Worm (Caenorhabditis elegans) whole organism, late embryonic: ENCODE data around the gene F49C12.6.
A peak's percentile ranks its signal among the peaks of the same experiment; 100 is the strongest.

Experiments used
- C08G9.2 ChIP-seq: sonication (generic microtip); optimal IDR thresholded peaks from 2 replicates; lab custom pipeline; 2016; ENCODE audit warnings: mild to moderate bottlenecking, missing genetic modification characterization, moderate library complexity, missing compliant biosample characterization
- F13H6.1 ChIP-seq: sonication (generic microtip); optimal IDR thresholded peaks from 2 replicates; lab custom pipeline; 2016; ENCODE audit warnings: missing genetic modification characterization, missing compliant biosample characterization
- K09A11.1 ChIP-seq: sonication (generic microtip); optimal IDR thresholded peaks from 2 replicates; lab custom pipeline; 2017; ENCODE audit warnings: antibody characterized with exemption, mild to moderate bottlenecking, missing genetic modification characterization, missing compliant biosample characterization; ENCODE audit not compliant: insufficient read depth
- ama-1 ChIP-seq: fragments of 150-350 bp; optimal IDR thresholded peaks from 2 replicates; lab custom pipeline; 2014
- ceh-30 ChIP-seq: fragments of 150-350 bp; optimal IDR thresholded peaks from 2 replicates; lab custom pipeline; 2014; ENCODE audit warnings: missing biosample characterization, missing genetic modification characterization
- eyg-1 ChIP-seq: sonication (generic microtip); optimal IDR thresholded peaks from 2 replicates; lab custom pipeline; 2016; ENCODE audit warnings: missing genotype, missing genetic modification characterization, missing compliant biosample characterization
- hlh-6 ChIP-seq: sonication (generic microtip); optimal IDR thresholded peaks from 2 replicates; lab custom pipeline; 2016; ENCODE audit warnings: missing genotype, missing genetic modification characterization, missing compliant biosample characterization
- rnt-1 ChIP-seq: sonication (generic microtip); optimal IDR thresholded peaks from 2 replicates; lab custom pipeline; 2016; ENCODE audit warnings: missing genetic modification characterization, missing compliant biosample characterization
- sdc-2 ChIP-seq: sonication (generic microtip); optimal IDR thresholded peaks from 2 replicates; lab custom pipeline; 2016; ENCODE audit warnings: missing genotype, missing genetic modification characterization, missing compliant biosample characterization
- ztf-16 ChIP-seq: sonication (generic microtip); optimal IDR thresholded peaks from 2 replicates; lab custom pipeline; 2017; ENCODE audit warnings: missing genetic modification characterization, missing compliant biosample characterization

F49C12.6 gene

DNA sequence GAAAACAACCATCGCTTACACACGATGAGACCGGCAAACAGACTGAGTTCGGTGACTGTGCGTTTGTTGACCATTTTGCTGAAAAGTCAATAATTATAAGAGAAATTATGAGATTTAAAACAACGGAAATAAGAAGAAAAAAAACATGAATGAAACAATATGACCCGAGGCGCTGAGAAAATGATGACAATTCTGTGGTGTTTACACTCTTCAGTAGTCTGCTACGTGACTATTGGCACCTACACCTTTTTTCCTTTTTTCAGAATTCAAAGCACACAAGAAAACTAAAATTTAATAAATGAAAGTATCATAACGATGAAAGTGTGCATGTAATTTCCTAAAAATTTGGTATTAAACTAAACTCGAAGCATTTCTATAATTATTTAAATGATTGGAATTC is 49.2 kb downstream of the F49C12.6 start, which contains the start of gene Y11D7A.10:
TSS of gene Y11D7A.10 (minus strand) at position 82 of the 400 bp plus-strand sequence.
- TF ChIP-seq C08G9.2 (tag; lab: Kevin White, UChicago) = no peak
- TF ChIP-seq K09A11.1 (tag; lab: Kevin White, UChicago) = no peak
- no peak for TF ChIP-seq rnt-1 (tag; lab: Kevin White, UChicago)
- TF ChIP-seq eyg-1 (tag; lab: Kevin White, UChicago) = no peak

ce11 chrIV:9258547-9258946 is 50.3 kb downstream of the F49C12.6 start:
- TF ChIP-seq F13H6.1 (no peak), ztf-16 (tag; lab: Kevin White, UChicago) (no peak), sdc-2 (tag; lab: Kevin White, UChicago) (no peak), hlh-6 (tag; lab: Kevin White, UChicago) (no peak), ama-1 (lab: Kevin White, UChicago) (peak; percentile 25), ceh-30 (tag; lab: Kevin White, UChicago) (no peak)
- TF ChIP-seq, all 69 proteins: peak for 1
